Worm (Caenorhabditis elegans): ENCODE measurements around the gene K07C5.9.

DNA sequence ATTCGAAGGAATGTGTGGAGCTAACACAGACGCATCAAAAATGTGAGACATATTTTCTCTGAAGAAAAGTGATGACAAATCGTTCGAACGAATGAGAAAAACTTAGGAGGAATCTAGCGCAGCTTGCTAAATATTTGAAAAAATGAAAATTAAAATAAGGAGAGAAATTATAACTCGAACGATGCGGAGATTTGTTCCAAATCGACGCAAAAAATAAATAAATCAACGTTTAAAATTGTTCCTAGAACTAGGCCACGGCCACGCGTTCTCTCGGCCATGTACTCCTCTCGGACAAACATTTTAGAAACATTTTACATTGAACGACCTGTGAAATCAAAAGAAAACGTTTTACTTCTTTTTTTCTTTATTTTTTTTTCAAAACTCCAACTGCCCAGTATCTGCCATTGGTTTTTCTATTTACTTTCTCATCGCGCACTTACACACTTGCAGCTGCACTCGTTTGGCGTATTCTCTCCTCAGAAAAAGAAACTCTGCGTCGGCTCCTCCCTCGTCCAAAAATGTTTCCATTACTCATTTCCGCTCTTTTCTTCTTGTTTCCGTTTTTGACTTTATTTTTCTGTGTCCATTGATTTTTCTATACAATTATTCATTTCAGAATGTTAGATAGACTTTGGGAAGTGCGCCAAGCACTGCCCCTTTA lies 29.7 kb downstream of the K07C5.9 start, which contains the start of the genes gna-1 and B0024.13:
- TF ChIP-seq ref-1 (GFP tag; conservative IDR thresholded peaks at IDR 0.05) (no peak), flt-1 (GFP tag; IDR thresholded peaks at IDR 0.05) (no peak), klf-2 (GFP tag; conservative IDR thresholded peaks at IDR 0.05) (no peak), ztf-29 (GFP tag; IDR thresholded peaks at IDR 0.05) (no peak), cog-1 (tag; optimal IDR thresholded peaks at IDR 0.05) (no peak), T22C8.4 (GFP tag; IDR thresholded peaks at IDR 0.05) (no peak), tab-1 (GFP tag; IDR thresholded peaks at IDR 0.05) (no peak), med-1 (GFP tag; optimal IDR thresholded peaks at IDR 0.05; ENCODE audit: insufficient read depth) (no peak), ztf-23 (GFP tag; IDR thresholded peaks at IDR 0.05) (peak; percentile 69; the same call in 1 of the 2 replicates)
